Worm (Caenorhabditis elegans): ENCODE measurements around the gene vha-14.

Gene vha-14

ce11 chrIII:9497412-9497811, 10.5 kb upstream of the vha-14 start (continued):
- no peak for TF ChIP-seq spr-3 (GFP tag; optimal IDR thresholded peaks at IDR 0.05)

ce11 chrIII:9500267-9500666, 7.6 kb upstream of the vha-14 start, which contains the start of gene sod-4:
Gene sod-4, minus strand, starts transcription at chrIII:9500375.
- TF ChIP-seq cey-2 (tag; optimal IDR thresholded peaks at IDR 0.05; ENCODE audit: borderline replicate concordance, insufficient read depth) (peak; percentile 36), nhr-48 (tag; optimal IDR thresholded peaks at IDR 0.05) (no peak), lin-1 (GFP tag; IDR thresholded peaks at IDR 0.05) (no peak), snpc-4 (tag; optimal IDR thresholded peaks at IDR 0.05) (no peak), mep-1 (tag; optimal IDR thresholded peaks at IDR 0.05) (peak; percentile 10), tra-1 (GFP tag; IDR thresholded peaks at IDR 0.05) (peak; percentile 51; the same call in 1 of the 2 replicates), mxl-3 (GFP tag; optimal IDR thresholded peaks at IDR 0.05) (peak; percentile 27), hlh-30 (tag; optimal IDR thresholded peaks at IDR 0.05; ENCODE audit: insufficient read depth) (peak; percentile 86), nhr-42 (GFP tag; IDR thresholded peaks at IDR 0.05) (no peak), Y48G9A.11 (GFP tag; IDR thresholded peaks at IDR 0.05) (no peak), daf-16 (GFP tag; optimal IDR thresholded peaks at IDR 0.05) (no peak), daf-16 (tag; optimal IDR thresholded peaks at IDR 0.05) (no peak), dve-1 (tag; optimal IDR thresholded peaks at IDR 0.05; ENCODE audit: insufficient read depth) (peak; percentile 55), nhr-28 (tag; optimal IDR thresholded peaks at IDR 0.05) (peak; percentile 56)

- TF ChIP-seq ces-1 (GFP tag; optimal IDR thresholded peaks at IDR 0.05) (no peak), unc-62 (GFP tag; optimal IDR thresholded peaks at IDR 0.05 in 1 of 2) (peak in 1 of 2 experiments; percentile 83), unc-62 (tag; optimal IDR thresholded peaks at IDR 0.05) (no peak), lsy-2 (tag; optimal IDR thresholded peaks at IDR 0.05) (peak in 1 of 2 experiments; percentile 38), nhr-6 (tag; optimal IDR thresholded peaks at IDR 0.05) (no peak), zip-2 (tag; optimal IDR thresholded peaks at IDR 0.05) (no peak), mep-1 (tag; optimal IDR thresholded peaks at IDR 0.05) (peak; percentile 42), ceh-28 (tag; optimal IDR thresholded peaks at IDR 0.05) (no peak), hlh-30 (tag; optimal IDR thresholded peaks at IDR 0.05; ENCODE audit: insufficient read depth) (peak; percentile 21), ztf-7 (tag; optimal IDR thresholded peaks at IDR 0.05) (no peak)
Measured at ce11 chrIII:9501072-9501471, 6.8 kb upstream of the vha-14 start.

- TF ChIP-seq lin-29 (GFP tag; IDR thresholded peaks at IDR 0.05) (no peak), dve-1 (tag; optimal IDR thresholded peaks at IDR 0.05; ENCODE audit: insufficient read depth) (peak; percentile 10), aly-2 (tag; optimal IDR thresholded peaks at IDR 0.05) (no peak), Y5F2A.4 (GFP tag; optimal IDR thresholded peaks at IDR 0.05) (no peak), mxl-3 (GFP tag; optimal IDR thresholded peaks at IDR 0.05) (peak; percentile 33), sdz-12 (GFP tag; optimal IDR thresholded peaks at IDR 0.05) (no peak), ama-1 (optimal IDR thresholded peaks at IDR 0.05) (no peak), pha-4 (GFP tag; IDR thresholded peaks at IDR 0.05) (no peak), pha-4 (tag; optimal IDR thresholded peaks at IDR 0.05) (no peak), nhr-28 (tag; optimal IDR thresholded peaks at IDR 0.05) (peak; percentile 65), set-16 (GFP tag; IDR thresholded peaks at IDR 0.05) (no peak), skn-1 (tag; optimal IDR thresholded peaks at IDR 0.05) (no peak), lin-13 (GFP tag; optimal IDR thresholded peaks at IDR 0.05) (no peak), lim-7 (GFP tag; IDR thresholded peaks at IDR 0.05) (no peak), zag-1 (tag; optimal IDR thresholded peaks at IDR 0.05) (no peak), lsy-2 (tag; optimal IDR thresholded peaks at IDR 0.05) (peak in 1 of 2 experiments; percentile 31), nhr-48 (tag; optimal IDR thresholded peaks at IDR 0.05) (no peak), zfp-3 (GFP tag; conservative IDR thresholded peaks at IDR 0.05) (no peak), unc-62 (GFP tag; optimal IDR thresholded peaks at IDR 0.05 in 1 of 2) (peak in 1 of 2 experiments; percentile 96), unc-62 (tag; optimal IDR thresholded peaks at IDR 0.05) (no peak), nhr-25 (tag; optimal IDR thresholded peaks at IDR 0.05; ENCODE audit: borderline replicate concordance, insufficient read depth) (peak; percentile 11), ceh-28 (tag; optimal IDR thresholded peaks at IDR 0.05) (no peak), Y48G9A.11 (GFP tag; IDR thresholded peaks at IDR 0.05) (no peak), egl-27 (tag; optimal IDR thresholded peaks at IDR 0.05) (no peak), nhr-11 (tag; optimal IDR thresholded peaks at IDR 0.05) (no peak), zip-11 (GFP tag; IDR thresholded peaks at IDR 0.05) (no peak), unc-130 (GFP tag; optimal IDR thresholded peaks at IDR 0.05) (no peak), lir-3 (tag; optimal IDR thresholded peaks at IDR 0.05) (no peak), aha-1 (tag) (peak; percentile 85), F26F4.8 (GFP tag; conservative IDR thresholded peaks at IDR 0.05) (no peak), nhr-237 (tag; optimal IDR thresholded peaks at IDR 0.05) (no peak)
Measured at ce11 chrIII:9502155-9502714, 5.7 kb upstream of the vha-14 start.
